Worm (Caenorhabditis elegans): ENCODE data around the gene oops-1.

oops-1 gene

DNA sequence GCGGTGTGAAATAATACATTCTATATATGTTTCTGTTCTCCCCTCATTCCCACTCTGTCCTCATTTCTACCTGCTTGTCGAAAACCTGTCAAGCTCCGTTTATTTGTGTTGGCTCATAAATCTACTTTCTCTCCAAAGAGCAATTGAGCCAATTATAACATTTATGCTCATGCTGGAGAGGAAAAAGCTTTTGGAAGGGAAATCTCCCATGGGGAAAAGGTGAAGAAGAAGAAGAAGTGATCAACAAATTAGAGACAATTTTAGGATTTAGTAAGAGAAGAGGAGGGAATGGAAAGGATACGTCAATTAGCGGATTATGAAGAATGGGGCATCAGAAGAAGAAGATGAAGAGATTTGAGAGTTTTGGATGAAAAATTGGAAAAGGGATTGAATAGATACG lies 4.2 kb downstream of the oops-1 start:
- TF ChIP-seq flt-1 (GFP tag; IDR thresholded peaks at IDR 0.05) = no peak
- TF ChIP-seq klf-2 (GFP tag; conservative IDR thresholded peaks at IDR 0.05) = no peak
- TF ChIP-seq tab-1 (GFP tag; IDR thresholded peaks at IDR 0.05) = no peak

DNA sequence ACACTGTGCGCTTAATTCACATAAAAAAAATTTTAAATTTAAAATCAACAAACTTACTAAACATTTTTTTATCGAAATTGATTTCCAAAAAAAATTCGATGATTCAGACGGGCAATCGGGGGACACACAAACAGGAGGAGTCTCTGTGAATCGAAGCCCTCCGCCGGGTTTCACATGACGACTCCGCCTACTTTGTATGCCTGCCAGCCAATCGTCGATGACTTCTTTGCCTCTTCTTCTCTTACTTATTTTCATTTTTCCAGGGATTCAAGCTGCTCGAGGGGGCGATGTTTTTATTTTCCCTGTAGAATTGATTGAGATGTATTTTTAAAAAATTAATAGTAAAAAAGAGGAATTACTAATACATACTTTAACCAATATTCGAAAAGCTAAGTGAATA lies 7.0 kb downstream of the oops-1 start, which contains the start of gene lntl-1:
Gene lntl-1, minus strand, starts transcription at position 185 of the 400 bp plus-strand sequence.
- no peak for TF ChIP-seq klf-2 (GFP tag; conservative IDR thresholded peaks at IDR 0.05)
- TF ChIP-seq tab-1 (GFP tag; IDR thresholded peaks at IDR 0.05) = no peak
- no peak for TF ChIP-seq med-1 (GFP tag; optimal IDR thresholded peaks at IDR 0.05; ENCODE audit: insufficient read depth)
- TF ChIP-seq T22C8.4 (GFP tag; IDR thresholded peaks at IDR 0.05) = no peak
- no peak for TF ChIP-seq ztf-29 (GFP tag; IDR thresholded peaks at IDR 0.05)
- TF ChIP-seq flt-1 (GFP tag; IDR thresholded peaks at IDR 0.05) = no peak
- TF ChIP-seq ztf-23 (GFP tag; IDR thresholded peaks at IDR 0.05) = no peak

DNA sequence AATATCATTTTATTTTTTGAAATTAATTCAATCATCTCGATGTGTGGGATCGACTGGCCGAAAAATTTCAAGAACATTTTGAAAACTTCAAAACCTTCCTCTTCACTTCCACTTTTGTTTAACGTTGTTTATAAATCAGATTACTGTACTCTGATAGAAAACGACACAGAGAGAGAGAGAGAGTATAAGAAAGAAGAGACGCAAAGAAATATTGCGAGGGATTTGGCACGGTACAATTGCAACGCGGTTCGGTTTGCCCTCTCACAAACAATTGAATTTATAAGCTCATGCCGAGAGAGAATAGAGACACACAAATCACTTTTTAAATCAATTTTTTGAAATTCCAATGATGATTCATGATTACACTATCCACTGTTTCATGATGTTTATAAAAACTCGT lies 7.6 kb downstream of the oops-1 start:
- TF ChIP-seq med-1 (GFP tag; optimal IDR thresholded peaks at IDR 0.05; ENCODE audit: insufficient read depth) (no peak), cog-1 (tag; optimal IDR thresholded peaks at IDR 0.05) (no peak), tab-1 (GFP tag; IDR thresholded peaks at IDR 0.05) (no peak), T22C8.4 (GFP tag; IDR thresholded peaks at IDR 0.05) (no peak), ref-1 (GFP tag; conservative IDR thresholded peaks at IDR 0.05) (no peak), klf-2 (GFP tag; conservative IDR thresholded peaks at IDR 0.05) (no peak), ztf-23 (GFP tag; IDR thresholded peaks at IDR 0.05) (no peak), ztf-29 (GFP tag; IDR thresholded peaks at IDR 0.05) (no peak), flt-1 (GFP tag; IDR thresholded peaks at IDR 0.05) (no peak)

DNA sequence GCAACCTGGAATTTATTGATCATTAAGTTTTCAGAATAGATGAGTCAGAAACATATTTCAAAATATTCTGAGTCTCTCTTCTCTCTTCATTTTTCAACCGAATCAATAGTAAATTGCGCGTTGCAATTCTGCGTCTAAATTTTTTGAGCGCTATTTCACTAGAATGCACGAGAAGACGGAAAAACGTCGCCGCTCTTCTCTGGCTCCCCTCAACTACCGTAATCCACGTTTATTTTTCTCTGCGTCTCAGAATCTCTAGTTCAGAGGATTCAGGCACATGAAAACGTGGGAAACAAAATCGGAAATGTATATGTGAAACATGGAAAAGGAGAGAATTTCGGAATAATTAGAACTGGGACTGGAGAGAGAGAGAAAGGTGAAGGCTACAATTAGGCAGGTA lies 8.5 kb downstream of the oops-1 start:
- TF ChIP-seq ztf-23 (GFP tag; IDR thresholded peaks at IDR 0.05) = no peak
- TF ChIP-seq ref-1 (GFP tag; conservative IDR thresholded peaks at IDR 0.05) = no peak

DNA sequence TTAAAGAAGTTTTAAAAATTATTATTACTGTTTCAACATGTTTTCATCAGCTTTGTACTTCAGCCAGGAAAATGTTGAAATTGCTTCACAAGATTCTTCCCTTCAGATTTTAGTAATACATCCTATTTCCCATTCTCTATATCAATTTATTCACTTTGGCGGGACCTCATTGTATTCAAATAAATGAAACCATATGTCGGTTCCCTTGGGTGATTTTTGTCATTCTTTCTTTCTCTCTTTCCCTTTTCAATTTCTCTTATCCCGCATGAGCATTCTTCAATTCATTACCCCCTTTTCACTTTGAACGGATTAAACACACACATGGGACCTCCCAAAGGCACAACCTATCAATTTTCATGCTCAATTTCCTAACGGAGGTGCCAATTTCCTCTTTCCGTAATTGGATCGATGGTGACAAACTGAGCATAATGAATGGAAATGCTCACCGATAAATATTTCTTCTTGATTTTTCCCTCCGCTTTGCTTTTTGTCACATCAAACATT lies 10.4 kb downstream of the oops-1 start:
- no peak for TF ChIP-seq ref-1 (GFP tag; conservative IDR thresholded peaks at IDR 0.05)
- no peak for TF ChIP-seq flt-1 (GFP tag; IDR thresholded peaks at IDR 0.05)
- no peak for TF ChIP-seq ztf-29 (GFP tag; IDR thresholded peaks at IDR 0.05)
- no peak for TF ChIP-seq ztf-23 (GFP tag; IDR thresholded peaks at IDR 0.05)
- TF ChIP-seq T22C8.4 (GFP tag; IDR thresholded peaks at IDR 0.05) = no peak
- no peak for TF ChIP-seq cog-1 (tag; optimal IDR thresholded peaks at IDR 0.05)
- TF ChIP-seq med-1 (GFP tag; optimal IDR thresholded peaks at IDR 0.05; ENCODE audit: insufficient read depth) = no peak
- no peak for TF ChIP-seq klf-2 (GFP tag; conservative IDR thresholded peaks at IDR 0.05)
- TF ChIP-seq tab-1 (GFP tag; IDR thresholded peaks at IDR 0.05) = no peak

DNA sequence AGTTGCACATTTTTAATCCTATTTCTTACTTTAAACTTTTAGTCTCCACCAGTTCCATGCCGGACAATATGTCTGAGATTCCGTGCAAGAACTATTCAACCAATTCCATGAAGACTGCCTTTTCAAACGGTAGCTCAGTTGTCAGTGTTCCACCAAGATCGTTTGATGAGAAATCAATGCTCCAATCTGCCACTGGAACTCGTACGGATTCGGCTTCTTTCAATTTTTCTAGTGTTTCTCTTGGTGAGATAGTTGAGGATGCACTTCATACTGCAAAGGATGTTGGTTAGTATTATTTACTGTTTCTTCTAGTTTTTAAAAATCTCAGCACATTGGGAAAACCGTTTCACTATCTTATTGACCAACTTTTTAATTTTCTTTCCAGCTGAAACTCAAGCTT lies 14.4 kb downstream of the oops-1 start:
- TF ChIP-seq tab-1 (GFP tag; IDR thresholded peaks at IDR 0.05) = no peak
- TF ChIP-seq flt-1 (GFP tag; IDR thresholded peaks at IDR 0.05) = no peak
- no peak for TF ChIP-seq klf-2 (GFP tag; conservative IDR thresholded peaks at IDR 0.05)
- TF ChIP-seq ref-1 (GFP tag; conservative IDR thresholded peaks at IDR 0.05) = no peak
- TF ChIP-seq ztf-29 (GFP tag; IDR thresholded peaks at IDR 0.05) = no peak
- TF ChIP-seq cog-1 (tag; optimal IDR thresholded peaks at IDR 0.05) = no peak
- TF ChIP-seq ztf-23 (GFP tag; IDR thresholded peaks at IDR 0.05) = no peak
- no peak for TF ChIP-seq T22C8.4 (GFP tag; IDR thresholded peaks at IDR 0.05)
- no peak for TF ChIP-seq med-1 (GFP tag; optimal IDR thresholded peaks at IDR 0.05; ENCODE audit: insufficient read depth)

DNA sequence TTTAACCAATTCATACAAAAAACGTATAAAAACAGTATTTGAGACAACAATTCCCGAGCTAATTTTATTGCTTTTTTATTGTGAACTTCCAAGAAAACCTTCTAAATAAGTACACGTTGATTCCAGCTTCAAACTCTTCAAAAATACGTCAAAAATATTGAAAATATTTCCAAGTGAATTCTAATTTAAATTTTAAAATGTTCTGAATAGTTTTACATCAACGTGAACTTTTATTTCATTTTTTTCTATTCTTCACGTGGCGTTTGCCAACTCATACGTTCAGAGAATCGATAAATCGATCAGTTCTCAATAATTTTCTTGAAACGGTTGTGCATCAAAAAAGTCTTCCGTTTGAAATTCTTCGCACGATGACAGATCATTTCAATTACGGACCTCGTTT lies 16.8 kb downstream of the oops-1 start, which contains the start of gene C31H1.1:
Gene C31H1.1, plus strand, starts transcription at position 301 of the 400 bp plus-strand sequence.
- TF ChIP-seq ref-1 (GFP tag; conservative IDR thresholded peaks at IDR 0.05) (no peak), flt-1 (GFP tag; IDR thresholded peaks at IDR 0.05) (no peak)

DNA sequence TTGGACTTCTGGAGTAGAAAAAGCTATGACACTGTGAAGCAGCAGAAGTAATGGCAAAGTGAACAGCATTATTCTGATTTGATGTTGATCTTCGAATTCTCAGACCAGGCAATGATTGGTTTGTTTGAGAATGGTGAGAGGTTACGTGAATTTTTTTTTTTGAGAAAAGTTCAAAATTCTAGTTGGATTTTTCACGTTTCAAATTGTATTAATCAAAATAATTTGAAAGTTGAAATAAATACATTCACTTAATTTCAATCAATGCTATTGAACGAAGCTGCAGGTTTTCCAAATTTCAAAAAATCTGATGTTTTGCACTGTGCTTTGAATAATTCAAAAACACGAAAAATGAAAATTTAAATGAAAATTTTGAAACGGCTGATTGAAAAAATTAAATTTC lies 17.2 kb downstream of the oops-1 start, which contains the start of gene C31H1.5:
Gene C31H1.5, minus strand, starts transcription at position 101 of the 400 bp plus-strand sequence.
- no peak for TF ChIP-seq cog-1 (tag; optimal IDR thresholded peaks at IDR 0.05)

DNA sequence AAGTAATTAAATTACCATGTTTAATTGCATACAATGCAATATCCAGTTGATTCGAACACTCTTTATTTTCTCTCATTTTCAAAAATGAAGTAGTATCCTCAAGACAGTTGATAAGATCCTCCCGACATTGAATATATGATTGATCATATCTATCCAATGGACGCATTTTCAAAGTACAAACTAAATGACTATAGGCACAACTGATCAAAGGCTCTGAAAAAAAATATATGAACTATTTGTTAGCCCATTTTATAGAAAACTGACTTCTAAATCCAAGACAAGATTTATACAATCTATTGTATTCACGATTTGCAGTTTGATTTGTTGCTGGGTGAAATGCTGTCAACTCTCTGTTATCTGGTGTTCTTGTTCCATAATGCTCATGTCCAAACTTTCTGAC lies 18.4 kb downstream of the oops-1 start:
- no peak for TF ChIP-seq ztf-29 (GFP tag; IDR thresholded peaks at IDR 0.05)
- no peak for TF ChIP-seq flt-1 (GFP tag; IDR thresholded peaks at IDR 0.05)
- no peak for TF ChIP-seq T22C8.4 (GFP tag; IDR thresholded peaks at IDR 0.05)
- TF ChIP-seq cog-1 (tag; optimal IDR thresholded peaks at IDR 0.05) = no peak
- no peak for TF ChIP-seq tab-1 (GFP tag; IDR thresholded peaks at IDR 0.05)
- TF ChIP-seq klf-2 (GFP tag; conservative IDR thresholded peaks at IDR 0.05) = no peak
- TF ChIP-seq ztf-23 (GFP tag; IDR thresholded peaks at IDR 0.05) = no peak

DNA sequence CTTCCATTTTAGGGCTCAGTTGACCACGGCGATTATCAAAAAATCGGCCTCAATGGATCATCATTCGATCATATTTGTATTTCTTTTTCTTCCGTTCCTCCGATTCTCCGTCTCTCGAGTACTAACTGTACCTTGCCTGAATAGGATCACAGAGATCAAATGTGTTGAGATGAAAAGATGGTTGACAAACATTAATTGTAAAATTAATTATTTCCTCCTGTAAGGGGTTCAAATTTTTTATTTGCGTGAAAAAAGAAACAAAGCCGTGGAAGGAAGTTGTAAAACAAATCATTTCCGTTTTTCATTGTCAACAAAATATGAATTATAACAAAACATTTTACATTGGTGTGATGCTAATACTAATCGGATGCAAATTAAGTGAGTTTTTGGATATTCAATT lies 22.9 kb downstream of the oops-1 start, which contains the start of gene C31H1.2:
Gene C31H1.2, plus strand, starts transcription at position 301 of the 400 bp plus-strand sequence.
- TF ChIP-seq tab-1 (GFP tag; IDR thresholded peaks at IDR 0.05) (no peak), klf-2 (GFP tag; conservative IDR thresholded peaks at IDR 0.05) (no peak), cog-1 (tag; optimal IDR thresholded peaks at IDR 0.05) (no peak), ztf-29 (GFP tag; IDR thresholded peaks at IDR 0.05) (no peak), flt-1 (GFP tag; IDR thresholded peaks at IDR 0.05) (no peak), ref-1 (GFP tag; conservative IDR thresholded peaks at IDR 0.05) (no peak), med-1 (GFP tag; optimal IDR thresholded peaks at IDR 0.05; ENCODE audit: insufficient read depth) (no peak), T22C8.4 (GFP tag; IDR thresholded peaks at IDR 0.05) (no peak), ztf-23 (GFP tag; IDR thresholded peaks at IDR 0.05) (no peak)

DNA sequence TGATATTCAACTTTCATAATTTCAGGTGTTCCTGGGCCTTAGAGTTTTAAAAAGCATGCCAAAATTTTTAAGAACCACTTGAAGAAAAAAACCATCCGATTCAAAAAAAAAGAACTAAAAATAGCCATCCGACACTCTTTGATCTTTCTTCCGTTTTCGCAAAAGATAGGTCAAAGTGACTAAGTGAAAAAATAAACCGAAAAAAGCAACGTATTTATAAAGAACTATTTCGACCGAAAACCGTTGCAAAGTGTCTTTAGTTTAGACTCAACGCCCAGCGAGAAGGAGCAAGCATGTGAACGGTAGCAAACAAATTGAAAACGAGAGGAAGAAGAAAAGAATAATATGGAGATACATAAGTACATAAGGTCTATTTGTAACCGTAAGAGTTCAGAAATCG lies 30.3 kb downstream of the oops-1 start:
- TF ChIP-seq ztf-29 (GFP tag; IDR thresholded peaks at IDR 0.05) (no peak), klf-2 (GFP tag; conservative IDR thresholded peaks at IDR 0.05) (no peak), cog-1 (tag; optimal IDR thresholded peaks at IDR 0.05) (no peak), ref-1 (GFP tag; conservative IDR thresholded peaks at IDR 0.05) (no peak), tab-1 (GFP tag; IDR thresholded peaks at IDR 0.05) (no peak), med-1 (GFP tag; optimal IDR thresholded peaks at IDR 0.05; ENCODE audit: insufficient read depth) (no peak), flt-1 (GFP tag; IDR thresholded peaks at IDR 0.05) (no peak), ztf-23 (GFP tag; IDR thresholded peaks at IDR 0.05) (no peak), T22C8.4 (GFP tag; IDR thresholded peaks at IDR 0.05) (no peak)

Data from whole organism, midembryonic.